Fruit fly (Drosophila melanogaster) whole organism, embryonic: Measurements from ENCODE around the gene Pgant7.
A peak's percentile ranks its signal among the peaks of the same experiment; 100 is the strongest.

Experiments used
- Bgb ChIP-seq: fragments of 200-800 bp; sonication (Bioruptor generic); IDR thresholded peaks from 2 replicates; pipeline ENCODE4 v1.3.6; 2022; ENCODE audit warnings: missing biosample characterization, missing genetic modification characterization; ENCODE audit not compliant: partially characterized antibody
- BtbVII ChIP-seq: fragments of 200-800 bp; sonication (Bioruptor generic); optimal IDR thresholded peaks from 3 replicates; lab custom pipeline; 2017; ENCODE audit warnings: missing biosample characterization, mild to moderate bottlenecking, missing genetic modification characterization
- Bteb2 ChIP-seq: fragments of 200-800 bp; sonication (Bioruptor generic); optimal IDR thresholded peaks from 2 replicates; lab custom pipeline; 2016; ENCODE audit warnings: missing biosample characterization, missing genetic modification characterization
- CG10274 ChIP-seq: fragments of 200-800 bp; sonication (Bioruptor generic); optimal IDR thresholded peaks from 3 replicates; lab custom pipeline; 2017; ENCODE audit warnings: missing biosample characterization, mild to moderate bottlenecking, missing genetic modification characterization
- CG10366 ChIP-seq: fragments of 200-800 bp; sonication (Bioruptor generic); IDR thresholded peaks from 2 replicates; pipeline ENCODE4 v1.3.6; 2022; ENCODE audit warnings: missing biosample characterization, missing genetic modification characterization
- CG10462 ChIP-seq: fragments of 200-800 bp; sonication (Bioruptor generic); optimal IDR thresholded peaks from 2 replicates; lab custom pipeline; 2016; ENCODE audit warnings: missing biosample characterization, missing genetic modification characterization
- CG10959 ChIP-seq: fragments of 200-800 bp; sonication (Bioruptor generic); IDR thresholded peaks from 2 replicates; pipeline ENCODE4 v1.3.6; 2022; ENCODE audit warnings: missing biosample characterization, missing genetic modification characterization
- CG11247 ChIP-seq: fragments of 200-800 bp; sonication (Bioruptor generic); IDR thresholded peaks from 2 replicates; pipeline ENCODE4 v1.3.6; 2022; ENCODE audit warnings: missing biosample characterization, missing genetic modification characterization
- CG14014 ChIP-seq: fragments of 200-800 bp; sonication (Bioruptor generic); IDR thresholded peaks from 2 replicates; pipeline ENCODE4 v1.3.6; 2022; ENCODE audit warnings: missing biosample characterization, missing genetic modification characterization
- CG14441 ChIP-seq: fragments of 200-800 bp; sonication (Bioruptor generic); IDR thresholded peaks from 2 replicates; pipeline ENCODE4 v1.3.6; 2022; ENCODE audit warnings: missing biosample characterization, missing genetic modification characterization
- CG15696 ChIP-seq: fragments of 200-800 bp; sonication (Bioruptor generic); optimal IDR thresholded peaks from 2 replicates; lab custom pipeline; 2019; ENCODE audit warnings: missing biosample characterization, mild to moderate bottlenecking, missing genetic modification characterization, moderate library complexity
- CG17328 ChIP-seq: fragments of 200-800 bp; sonication (Bioruptor generic); IDR thresholded peaks from 2 replicates; pipeline ENCODE4 v1.3.6; 2022; ENCODE audit warnings: missing biosample characterization, missing genetic modification characterization
- CG17568 ChIP-seq: fragments of 200-800 bp; sonication (Bioruptor generic); optimal IDR thresholded peaks from 2 replicates; lab custom pipeline; 2018; ENCODE audit warnings: missing biosample characterization, mild to moderate bottlenecking, missing genetic modification characterization, moderate library complexity
- CG18619 ChIP-seq: fragments of 200-800 bp; sonication (Bioruptor generic); optimal IDR thresholded peaks from 3 replicates; lab custom pipeline; 2017; ENCODE audit warnings: missing biosample characterization, mild to moderate bottlenecking, missing genetic modification characterization
- CG31365 ChIP-seq: fragments of 200-800 bp; sonication (Bioruptor generic); optimal IDR thresholded peaks from 2 replicates; lab custom pipeline; 2018; ENCODE audit warnings: missing biosample characterization, mild to moderate bottlenecking, missing genetic modification characterization
- CG3407 ChIP-seq: fragments of 200-800 bp; sonication (Bioruptor generic); optimal IDR thresholded peaks from 2 replicates; lab custom pipeline; 2018; ENCODE audit warnings: missing biosample characterization, mild to moderate bottlenecking, missing genetic modification characterization
- CG4707 ChIP-seq: fragments of 200-800 bp; sonication (Bioruptor generic); optimal IDR thresholded peaks from 2 replicates; lab custom pipeline; 2018; ENCODE audit warnings: missing biosample characterization, mild to moderate bottlenecking, missing genetic modification characterization, moderate library complexity
- CG6813 ChIP-seq: fragments of 200-800 bp; sonication (Bioruptor generic); optimal IDR thresholded peaks from 2 replicates; lab custom pipeline; 2017; ENCODE audit warnings: missing biosample characterization, missing genetic modification characterization, mild to moderate bottlenecking, moderate library complexity, missing genetic modification reagents
- CG7963 ChIP-seq: fragments of 200-800 bp; sonication (Bioruptor generic); IDR thresholded peaks from 3 replicates; pipeline ENCODE4 v1.3.6; 2022; ENCODE audit warnings: missing biosample characterization, missing genetic modification characterization; ENCODE audit not compliant: partially characterized antibody
- CG8944 ChIP-seq: fragments of 200-800 bp; sonication (Bioruptor generic); optimal IDR thresholded peaks from 3 replicates; lab custom pipeline; 2016; ENCODE audit warnings: missing biosample characterization, missing genetic modification characterization
- Dek ChIP-seq: fragments of 200-800 bp; sonication (Bioruptor generic); optimal IDR thresholded peaks from 3 replicates; lab custom pipeline; 2019; ENCODE audit warnings: missing biosample characterization, mild to moderate bottlenecking, missing genetic modification characterization, moderate library complexity
- Doc2 ChIP-seq: fragments of 200-800 bp; sonication (Bioruptor generic); IDR thresholded peaks from 2 replicates; pipeline ENCODE4 v1.3.6; 2022; ENCODE audit warnings: missing biosample characterization, missing genetic modification characterization
- Dp ChIP-seq: fragments of 200-800 bp; sonication (Bioruptor generic); optimal IDR thresholded peaks from 2 replicates; lab custom pipeline; 2018; ENCODE audit warnings: missing biosample characterization, mild to moderate bottlenecking, missing genetic modification characterization, moderate library complexity
- E2f2 ChIP-seq: fragments of 200-800 bp; sonication (Bioruptor generic); IDR thresholded peaks from 2 replicates; pipeline ENCODE4 v1.3.6; 2022; ENCODE audit warnings: missing biosample characterization, missing genetic modification characterization
- GATAe ChIP-seq: fragments of 200-800 bp; sonication (Bioruptor generic); conservative IDR thresholded peaks from 2 replicates; pipeline ENCODE4 v1.3.6; 2022; ENCODE audit warnings: missing biosample characterization, missing genetic modification characterization
- Hr51 ChIP-seq, 2 experiments: fragments of 200-800 bp; sonication (Bioruptor generic); optimal IDR thresholded peaks; 2 replicates in 1 of 2; 3 replicates in 1 of 2; lab custom pipeline; 2016 to 2018; ENCODE audit warnings: missing biosample characterization in 2 of 2, missing genetic modification characterization in 2 of 2, mild to moderate bottlenecking in 1 of 2, moderate library complexity in 1 of 2
- Lim3 ChIP-seq: fragments of 200-800 bp; sonication (Bioruptor generic); IDR thresholded peaks from 2 replicates; pipeline ENCODE4 v1.3.6; 2022; ENCODE audit warnings: missing biosample characterization, missing genetic modification characterization
- Mrtf ChIP-seq: fragments of 200-800 bp; sonication (Bioruptor generic); IDR thresholded peaks from 3 replicates; pipeline ENCODE4 v1.3.6; 2022; ENCODE audit warnings: missing biosample characterization, missing genetic modification characterization
- Ptx1 ChIP-seq: fragments of 200-800 bp; sonication (Bioruptor generic); IDR thresholded peaks from 2 replicates; pipeline ENCODE4 v1.3.6; 2022; ENCODE audit warnings: missing biosample characterization, missing genetic modification characterization
- Rx ChIP-seq: fragments of 200-800 bp; sonication (Bioruptor generic); IDR thresholded peaks from 2 replicates; pipeline ENCODE4 v1.3.6; 2022; ENCODE audit warnings: missing biosample characterization, missing genetic modification characterization
- Xrp1 ChIP-seq: fragments of 200-800 bp; sonication (Bioruptor generic); IDR thresholded peaks from 2 replicates; pipeline ENCODE4 v1.3.6; 2022; ENCODE audit warnings: missing biosample characterization, missing genetic modification characterization
- abd-A ChIP-seq: fragments of 200-800 bp; sonication (Bioruptor generic); optimal IDR thresholded peaks from 3 replicates; lab custom pipeline; 2019; ENCODE audit warnings: missing biosample characterization, mild to moderate bottlenecking, missing genetic modification characterization, moderate library complexity
- ac ChIP-seq: fragments of 200-800 bp; sonication (Bioruptor generic); optimal IDR thresholded peaks from 3 replicates; lab custom pipeline; 2017; ENCODE audit warnings: missing biosample characterization, mild to moderate bottlenecking, missing genetic modification characterization
- al ChIP-seq: fragments of 200-800 bp; sonication (Bioruptor generic); IDR thresholded peaks from 2 replicates; pipeline ENCODE4 v1.3.6; 2022; ENCODE audit warnings: missing biosample characterization, missing genetic modification characterization
- ara ChIP-seq: fragments of 200-800 bp; sonication (Bioruptor generic); IDR thresholded peaks from 2 replicates; pipeline ENCODE4 v1.3.6; 2022; ENCODE audit warnings: missing biosample characterization, missing genetic modification characterization
- ash1 ChIP-seq: fragments of 200-800 bp; sonication (Bioruptor generic); optimal IDR thresholded peaks from 2 replicates; lab custom pipeline; 2018; ENCODE audit warnings: missing biosample characterization, mild to moderate bottlenecking, missing genetic modification characterization
- cas ChIP-seq: fragments of 200-800 bp; sonication (Bioruptor generic); IDR thresholded peaks from 2 replicates; pipeline ENCODE4 v1.3.6; 2022; ENCODE audit warnings: missing biosample characterization, missing genetic modification characterization
- chif ChIP-seq, 2 experiments: fragments of 200-800 bp; sonication (Bioruptor generic); optimal IDR thresholded peaks; 3 replicates each; lab custom pipeline; 2016; ENCODE audit warnings: missing biosample characterization in 2 of 2, missing genetic modification characterization in 2 of 2
- ci ChIP-seq: fragments of 200-800 bp; sonication (Bioruptor generic); IDR thresholded peaks from 3 replicates; pipeline ENCODE4 v1.3.6; 2022; ENCODE audit warnings: missing biosample characterization, missing genetic modification characterization
- dan ChIP-seq: fragments of 200-800 bp; sonication (Bioruptor generic); IDR thresholded peaks from 2 replicates; pipeline ENCODE4 v1.3.6; 2022; ENCODE audit warnings: missing biosample characterization, missing genetic modification characterization
- exex ChIP-seq: fragments of 200-800 bp; sonication (Bioruptor generic); optimal IDR thresholded peaks from 4 replicates; lab custom pipeline; 2018; ENCODE audit warnings: missing biosample characterization, mild to moderate bottlenecking, missing genetic modification characterization, moderate library complexity
- eyg ChIP-seq: fragments of 200-800 bp; sonication (Bioruptor generic); optimal IDR thresholded peaks from 3 replicates; lab custom pipeline; 2016; ENCODE audit warnings: missing biosample characterization, missing genetic modification characterization
- fd96Cb ChIP-seq: fragments of 200-800 bp; sonication (Bioruptor generic); optimal IDR thresholded peaks from 2 replicates; lab custom pipeline; 2018; ENCODE audit warnings: missing biosample characterization, mild to moderate bottlenecking, missing genetic modification characterization, moderate library complexity
- fru ChIP-seq: fragments of >200 bp; optimal IDR thresholded peaks from 2 replicates; lab custom pipeline; 2017
- fu2 ChIP-seq: fragments of 200-800 bp; sonication (Bioruptor generic); optimal IDR thresholded peaks from 2 replicates; lab custom pipeline; 2016; ENCODE audit warnings: missing biosample characterization, missing genetic modification characterization
- nerfin-2 ChIP-seq: fragments of 200-800 bp; sonication (Bioruptor generic); IDR thresholded peaks from 2 replicates; pipeline ENCODE4 v1.3.6; 2022; ENCODE audit warnings: missing biosample characterization, missing genetic modification characterization; ENCODE audit not compliant: partially characterized antibody
- nom ChIP-seq: fragments of 200-800 bp; sonication (Bioruptor generic); optimal IDR thresholded peaks from 2 replicates; lab custom pipeline; 2017; ENCODE audit warnings: missing biosample characterization, missing genetic modification characterization, mild to moderate bottlenecking, moderate library complexity, missing genetic modification reagents
- pfk ChIP-seq: fragments of 200-800 bp; sonication (Bioruptor generic); optimal IDR thresholded peaks from 2 replicates; lab custom pipeline; 2018; ENCODE audit warnings: missing biosample characterization, mild to moderate bottlenecking, missing genetic modification characterization, moderate library complexity
- rib ChIP-seq: fragments of 200-800 bp; sonication (Bioruptor generic); IDR thresholded peaks from 2 replicates; pipeline ENCODE4 v1.3.6; 2022; ENCODE audit warnings: missing biosample characterization, missing genetic modification characterization
- tup ChIP-seq: fragments of 200-800 bp; sonication (Bioruptor generic); optimal IDR thresholded peaks from 2 replicates; lab custom pipeline; 2016; ENCODE audit warnings: missing biosample characterization, mild to moderate bottlenecking, missing genetic modification characterization, moderate library complexity
- wdn ChIP-seq: fragments of 200-800 bp; sonication (Bioruptor generic); IDR thresholded peaks from 2 replicates; pipeline ENCODE4 v1.3.6; 2022; ENCODE audit warnings: missing biosample characterization, missing genetic modification characterization
- zfh1 ChIP-seq: fragments of 200-800 bp; sonication (Bioruptor generic); IDR thresholded peaks from 3 replicates; pipeline ENCODE4 v1.3.6; 2022; ENCODE audit warnings: missing biosample characterization, missing genetic modification characterization

The Pgant7 gene

dm6 chrX:18541915-18542314 lies 42.1 kb upstream of the Pgant7 start (continued):
- no peak for TF ChIP-seq E2f2 (GFP tag; lab: Robert Waterston, UW)
- TF ChIP-seq zfh1 (GFP tag; lab: Robert Waterston, UW): peak; percentile 48; the same call in 1 of the 3 replicates
- no peak for TF ChIP-seq Hr51 (GFP tag; optimal IDR thresholded peaks at IDR 0.05; lab: Kevin White, UChicago)
- TF ChIP-seq CG11247 (GFP tag; lab: Robert Waterston, UW): no peak
- no peak for TF ChIP-seq fu2
- no peak for TF ChIP-seq al
- TF ChIP-seq Dp (GFP tag; lab: Kevin White, UChicago): no peak
- TF ChIP-seq abd-A (tag; lab: Kevin White, UChicago): no peak
- no peak for TF ChIP-seq Ptx1 (GFP tag; lab: Robert Waterston, UW)
- TF ChIP-seq Mrtf (GFP tag; lab: Robert Waterston, UW): no peak
- no peak for TF ChIP-seq CG3407 (GFP tag; lab: Kevin White, UChicago)
- TF ChIP-seq Bgb (GFP tag; lab: Robert Waterston, UW): no peak
- no peak for TF ChIP-seq CG18619 (GFP tag; lab: Kevin White, UChicago)
- no peak for TF ChIP-seq tup (GFP tag; lab: Kevin White, UChicago)
- TF ChIP-seq CG14441 (GFP tag; lab: Robert Waterston, UW): no peak
- no peak for TF ChIP-seq CG8944 (GFP tag; lab: Kevin White, UChicago)
- peak; percentile 69; the same call in 1 of the 2 replicates for TF ChIP-seq Xrp1 (GFP tag; lab: Robert Waterston, UW)
- no peak for TF ChIP-seq rib (GFP tag; lab: Robert Waterston, UW)
- no peak for TF ChIP-seq Rx
- no peak for TF ChIP-seq CG10462 (GFP tag; lab: Kevin White, UChicago)
- no peak for TF ChIP-seq Dek (tag; lab: Kevin White, UChicago)
- TF ChIP-seq Doc2 (GFP tag; lab: Robert Waterston, UW): no peak
- TF ChIP-seq CG10366: no peak
- no peak for TF ChIP-seq CG4707 (GFP tag; lab: Kevin White, UChicago)
- no peak for TF ChIP-seq BtbVII (GFP tag; lab: Kevin White, UChicago)
- no peak for TF ChIP-seq CG15696 (tag; lab: Kevin White, UChicago)
- TF ChIP-seq GATAe (GFP tag; lab: Robert Waterston, UW): no peak
- TF ChIP-seq ara (GFP tag; lab: Robert Waterston, UW): no peak
- no peak for TF ChIP-seq CG14014 (GFP tag; lab: Robert Waterston, UW)
- TF ChIP-seq CG17568 (GFP tag; lab: Kevin White, UChicago): no peak
- peak; percentile 30 for TF ChIP-seq fd96Cb (tag; lab: Kevin White, UChicago)
- TF ChIP-seq nom (GFP tag; lab: Kevin White, UChicago): no peak
- no peak for TF ChIP-seq wdn (GFP tag; lab: Robert Waterston, UW)
- peak; percentile 12 to 16 for TF ChIP-seq chif (GFP tag; optimal IDR thresholded peaks at IDR 0.05; lab: Kevin White, UChicago)
- TF ChIP-seq ash1 (GFP tag; lab: Kevin White, UChicago): no peak
- TF ChIP-seq CG10959 (GFP tag; lab: Robert Waterston, UW): no peak
- TF ChIP-seq CG31365 (tag; lab: Kevin White, UChicago): no peak
- TF ChIP-seq dan (GFP tag; lab: Robert Waterston, UW): no peak
- TF ChIP-seq nerfin-2 (GFP tag; lab: Robert Waterston, UW): no peak
- TF ChIP-seq fru (lab: Kevin White, UChicago): no peak
- 0 out of 3 replicates have a peak, but pooled peaks have one; percentile 38 for TF ChIP-seq ci (GFP tag; lab: Robert Waterston, UW)
- TF ChIP-seq Bteb2 (GFP tag; lab: Kevin White, UChicago): no peak
- TF ChIP-seq CG17328: no peak
- TF ChIP-seq exex (tag; lab: Kevin White, UChicago): no peak
- TF ChIP-seq pfk (GFP tag; lab: Kevin White, UChicago): no peak
- TF ChIP-seq CG7963 (GFP tag; lab: Robert Waterston, UW): no peak
- TF ChIP-seq CG6813 (GFP tag; lab: Kevin White, UChicago): no peak
- no peak for TF ChIP-seq cas
- TF ChIP-seq Lim3 (GFP tag; lab: Robert Waterston, UW): no peak
- TF ChIP-seq ac (GFP tag; lab: Kevin White, UChicago): no peak
- no peak for TF ChIP-seq CG10274 (GFP tag; lab: Kevin White, UChicago)
- TF ChIP-seq eyg (GFP tag; lab: Kevin White, UChicago): no peak
